Worm (Caenorhabditis elegans): ENCODE results near the gene Y32H12A.6.

DNA sequence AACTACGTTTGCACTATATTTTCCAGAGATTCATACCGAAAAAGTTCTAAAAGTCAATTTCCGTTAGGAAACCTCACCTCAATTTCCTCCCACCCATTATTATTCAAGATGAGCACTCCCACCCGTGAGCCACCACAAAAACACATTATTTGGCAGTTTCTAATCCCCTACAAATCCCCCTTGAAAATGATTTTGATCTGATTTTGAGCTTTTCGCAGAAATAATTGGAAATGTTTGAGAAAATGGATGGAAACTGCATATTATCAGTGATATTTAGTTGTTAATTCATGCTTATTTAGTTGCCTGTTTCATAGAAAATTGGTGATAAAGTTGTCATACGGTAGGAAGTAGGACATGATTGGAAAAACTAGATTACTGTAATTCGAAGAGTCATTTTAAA, 41.4 kb downstream of the Y32H12A.6 start:
- TF ChIP-seq eor-1 (tag; optimal IDR thresholded peaks at IDR 0.05) (no peak), ceh-28 (tag; optimal IDR thresholded peaks at IDR 0.05) (no peak), zag-1 (tag; optimal IDR thresholded peaks at IDR 0.05) (no peak)

Data from whole organism, L3 larva.